Fruit fly (Drosophila melanogaster) whole organism, wandering third instar larva: ENCODE results near the gene Nf1.

Source experiments
- Abd-B ChIP-seq: fragments of >200 bp; optimal IDR thresholded peaks from 2 replicates; lab custom pipeline; 2017; ENCODE audit warnings: missing biosample characterization, missing genetic modification characterization
- CG9705 ChIP-seq: fragments of 200-800 bp; sonication (Bioruptor generic); optimal IDR thresholded peaks from 2 replicates; lab custom pipeline; 2018; ENCODE audit warnings: missing biosample characterization, mild to moderate bottlenecking, missing genetic modification characterization
- CrebA ChIP-seq: fragments of 200-800 bp; sonication (Bioruptor generic); optimal IDR thresholded peaks from 2 replicates; lab custom pipeline; 2016; ENCODE audit warnings: missing biosample characterization, mild to moderate bottlenecking, missing genetic modification characterization, borderline replicate concordance
- Dfd ChIP-seq: fragments of >200 bp; optimal IDR thresholded peaks from 2 replicates; lab custom pipeline; 2017; ENCODE audit warnings: missing biosample characterization, missing genetic modification characterization
- Dif ChIP-seq: fragments of 200-275, 200-300 bp; sonication (Bioruptor generic); optimal IDR thresholded peaks from 2 replicates; lab custom pipeline; 2018; ENCODE audit warnings: missing biosample characterization, missing genetic modification characterization; ENCODE audit not compliant: partially characterized antibody
- GATAd ChIP-seq: sonication (Bioruptor generic); optimal IDR thresholded peaks from 2 replicates; lab custom pipeline; 2016; ENCODE audit warnings: missing biosample characterization, missing genetic modification characterization
- Hnf4 ChIP-seq: fragments of 200-800 bp; sonication (Bioruptor generic); optimal IDR thresholded peaks from 2 replicates; lab custom pipeline; 2016; ENCODE audit warnings: missing biosample characterization, mild to moderate bottlenecking, missing genetic modification characterization
- Hr83 ChIP-seq: fragments of 200-300 bp; sonication (Bioruptor generic); optimal IDR thresholded peaks from 2 replicates; lab custom pipeline; 2016; ENCODE audit warnings: missing biosample characterization, mild to moderate bottlenecking, missing genetic modification characterization, moderate library complexity; ENCODE audit not compliant: poor library complexity, severe bottlenecking
- Myc ChIP-seq: fragments of >200 bp; optimal IDR thresholded peaks from 2 replicates; lab custom pipeline; 2017
- N ChIP-seq: fragments of >200 bp; optimal IDR thresholded peaks from 2 replicates; lab custom pipeline; 2018; ENCODE audit warnings: missing biosample characterization, missing external identifiers, missing genetic modification characterization
- OdsH ChIP-seq: fragments of 200-800 bp; sonication (Bioruptor generic); optimal IDR thresholded peaks from 2 replicates; lab custom pipeline; 2016; ENCODE audit warnings: missing biosample characterization, mild to moderate bottlenecking, missing genetic modification characterization
- Sp1 ChIP-seq: fragments of 200-800 bp; sonication (Bioruptor generic); optimal IDR thresholded peaks from 3 replicates; lab custom pipeline; 2019; ENCODE audit warnings: missing biosample characterization, mild to moderate bottlenecking, missing genetic modification characterization, moderate library complexity
- br ChIP-seq: fragments of 200-800 bp; sonication (Bioruptor generic); optimal IDR thresholded peaks from 2 replicates; lab custom pipeline; 2016; ENCODE audit warnings: missing biosample characterization, missing genetic modification characterization
- brk ChIP-seq: fragments of 200-800 bp; sonication (Bioruptor generic); optimal IDR thresholded peaks from 2 replicates; lab custom pipeline; 2016; ENCODE audit warnings: missing biosample characterization, mild to moderate bottlenecking, missing genetic modification characterization
- dmrt93B ChIP-seq: fragments of 200-800 bp; sonication (Bioruptor generic); optimal IDR thresholded peaks from 2 replicates; lab custom pipeline; 2018; ENCODE audit warnings: missing biosample characterization, mild to moderate bottlenecking, missing genetic modification characterization
- fru ChIP-seq: fragments of 200-800 bp; sonication (Bioruptor generic); optimal IDR thresholded peaks from 3 replicates; lab custom pipeline; 2016; ENCODE audit warnings: missing biosample characterization, mild to moderate bottlenecking, missing genetic modification characterization
- jim ChIP-seq: fragments of 175-275, 200-325 bp; sonication (Bioruptor generic); optimal IDR thresholded peaks from 2 replicates; lab custom pipeline; 2016; ENCODE audit warnings: missing biosample characterization, mild to moderate bottlenecking, missing genetic modification characterization
- psq ChIP-seq: fragments of 200-800 bp; sonication (Bioruptor generic); optimal IDR thresholded peaks from 3 replicates; lab custom pipeline; 2017; ENCODE audit warnings: missing biosample characterization, mild to moderate bottlenecking, missing genetic modification characterization, moderate library complexity
- rgr ChIP-seq: fragments of 200-800 bp; sonication (Bioruptor generic); optimal IDR thresholded peaks from 3 replicates; lab custom pipeline; 2016; ENCODE audit warnings: missing biosample characterization, mild to moderate bottlenecking, missing genetic modification characterization
- sage ChIP-seq: fragments of 200-800 bp; sonication (Bioruptor generic); optimal IDR thresholded peaks from 2 replicates; lab custom pipeline; 2016; ENCODE audit warnings: missing biosample characterization, mild to moderate bottlenecking, missing genetic modification characterization
- sv ChIP-seq: fragments of 200-800 bp; sonication (Bioruptor generic); optimal IDR thresholded peaks from 3 replicates; lab custom pipeline; 2016; ENCODE audit warnings: missing biosample characterization, missing genetic modification characterization
- tai ChIP-seq: sonication (Bioruptor generic); optimal IDR thresholded peaks from 2 replicates; lab custom pipeline; 2016; ENCODE audit warnings: missing biosample characterization, missing genetic modification characterization

Nf1 gene

DNA sequence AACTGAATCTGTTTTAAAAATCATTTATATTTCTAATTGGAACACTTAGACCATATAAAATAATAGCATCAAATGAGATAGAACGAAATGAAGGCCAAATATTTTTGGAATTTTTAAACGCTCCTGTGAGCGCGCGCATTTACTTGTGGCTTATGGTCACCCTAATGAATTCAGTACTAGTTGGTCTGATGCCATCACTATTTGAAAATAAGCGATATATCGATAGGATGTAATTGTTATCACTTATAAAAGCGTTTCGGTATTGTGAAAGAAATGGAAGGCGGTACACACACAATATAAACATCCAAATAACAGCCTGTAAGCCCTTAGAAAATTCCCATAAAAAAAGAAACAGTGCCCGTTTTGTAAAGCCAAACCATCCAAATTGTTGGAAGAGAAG lies at the start of gene Nf1:
Gene Nf1 (plus strand): TSS at position 280 of the 400 bp plus-strand sequence.
- TF ChIP-seq Hr83 (GFP tag; lab: Kevin White, UChicago) (peak; percentile 68), CG9705 (GFP tag; lab: Kevin White, UChicago) (no peak)
- TF ChIP-seq, all 38 proteins: peak for 1

DNA sequence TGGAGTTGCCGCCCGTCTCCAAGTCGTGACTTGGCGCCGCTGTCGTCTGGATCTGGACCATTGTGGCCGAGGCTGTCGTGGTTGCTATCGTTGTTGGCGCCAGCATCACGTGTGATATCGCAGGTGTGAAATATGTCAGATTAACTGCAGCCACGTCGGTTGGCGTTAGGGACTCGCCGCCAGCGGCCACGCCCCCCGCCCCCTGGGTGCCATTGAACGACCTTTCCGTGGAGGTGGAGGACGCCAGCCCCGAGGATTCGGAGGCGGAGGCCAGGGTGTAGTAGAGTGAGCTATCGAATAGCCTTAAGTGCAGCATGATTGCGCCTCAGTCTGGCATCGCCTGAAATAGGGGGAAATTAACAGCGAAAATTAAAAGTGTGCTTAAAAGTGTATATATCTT lies 41.5 kb upstream of the Nf1 start:
- TF ChIP-seq Dfd = peak; percentile 54
- TF ChIP-seq Hnf4 (GFP tag; lab: Kevin White, UChicago) = no peak

DNA sequence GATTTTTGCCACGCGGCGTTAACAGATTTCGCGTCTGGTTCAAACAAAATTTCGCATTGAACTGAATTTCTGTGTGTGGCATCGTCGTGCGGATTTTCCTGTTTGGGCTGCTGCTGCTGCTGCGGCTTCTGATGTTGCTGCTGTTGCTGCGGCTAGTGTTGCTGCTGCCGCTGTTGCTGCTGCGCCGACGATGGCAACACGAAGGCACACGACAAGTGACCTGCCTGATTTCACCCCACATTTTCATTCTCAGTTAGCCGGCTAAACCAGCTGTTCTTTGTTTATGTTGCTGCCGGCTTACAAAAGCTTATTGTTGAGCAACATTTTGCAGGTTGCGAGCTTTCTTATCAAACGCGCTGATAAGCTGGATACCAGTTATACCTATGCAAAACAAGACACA lies 26.7 kb upstream of the Nf1 start, which contains the start of gene CCAP-R:
Gene CCAP-R (minus strand): TSS at position 179 of the 400 bp plus-strand sequence.
- TF ChIP-seq br (GFP tag; lab: Kevin White, UChicago) (no peak), Dfd (peak; percentile 81)

DNA sequence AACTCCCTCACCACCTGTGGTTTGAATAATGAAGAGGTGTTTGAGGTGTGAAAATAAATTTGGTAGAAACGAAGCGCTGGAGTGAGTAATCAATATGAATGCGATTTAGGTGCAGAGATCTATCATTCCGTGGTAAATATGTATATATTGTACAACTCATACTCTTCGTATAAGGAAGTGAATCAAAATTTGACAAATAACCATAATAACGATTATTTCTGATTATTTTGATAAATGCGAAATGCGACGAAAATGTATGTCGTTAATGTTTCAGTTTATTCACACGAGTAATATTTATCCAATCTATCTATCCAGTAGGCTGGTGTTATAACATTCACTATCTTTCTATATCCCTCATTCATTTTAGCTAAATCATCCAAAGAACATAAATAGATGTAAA lies 23.8 kb upstream of the Nf1 start, which contains the start of gene CG14540:
Gene CG14540 (plus strand): TSS at position 301 of the 400 bp plus-strand sequence.
- TF ChIP-seq Dfd (no peak), OdsH (GFP tag; lab: Kevin White, UChicago) (no peak), N (GFP tag; lab: Kevin White, UChicago) (no peak), dmrt93B (no peak), Sp1 (GFP tag; lab: Kevin White, UChicago) (no peak), sage (GFP tag; lab: Kevin White, UChicago) (no peak), Abd-B (GFP tag; lab: Kevin White, UChicago) (no peak), CrebA (no peak), CG9705 (GFP tag; lab: Kevin White, UChicago) (no peak), jim (GFP tag; lab: Kevin White, UChicago) (no peak)

DNA sequence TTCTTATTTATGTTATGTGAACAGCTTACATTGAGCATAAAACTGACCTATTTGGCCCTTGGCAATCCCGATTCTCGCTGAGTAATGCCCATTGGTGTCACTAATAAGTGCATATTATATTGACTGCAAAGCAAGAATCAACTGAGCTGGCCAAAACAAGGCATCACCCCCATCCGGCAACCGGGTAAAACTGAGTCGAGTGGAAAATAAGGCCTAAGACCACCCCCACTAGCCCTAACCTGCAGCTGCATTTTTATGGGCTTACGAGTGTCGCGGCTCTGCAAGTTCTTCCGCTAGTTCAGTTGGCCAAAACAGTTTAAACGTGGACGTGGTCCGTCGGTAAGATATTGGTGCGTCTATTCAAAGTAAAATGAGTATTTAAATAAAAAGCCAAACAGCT lies 21.1 kb upstream of the Nf1 start, which contains the start of gene boss:
Gene boss (plus strand): TSS at position 301 of the 400 bp plus-strand sequence.
- no peak for TF ChIP-seq CrebA
- no peak for TF ChIP-seq fru (GFP tag; lab: Kevin White, UChicago)
- TF ChIP-seq Dfd = no peak
- TF ChIP-seq brk = no peak

DNA sequence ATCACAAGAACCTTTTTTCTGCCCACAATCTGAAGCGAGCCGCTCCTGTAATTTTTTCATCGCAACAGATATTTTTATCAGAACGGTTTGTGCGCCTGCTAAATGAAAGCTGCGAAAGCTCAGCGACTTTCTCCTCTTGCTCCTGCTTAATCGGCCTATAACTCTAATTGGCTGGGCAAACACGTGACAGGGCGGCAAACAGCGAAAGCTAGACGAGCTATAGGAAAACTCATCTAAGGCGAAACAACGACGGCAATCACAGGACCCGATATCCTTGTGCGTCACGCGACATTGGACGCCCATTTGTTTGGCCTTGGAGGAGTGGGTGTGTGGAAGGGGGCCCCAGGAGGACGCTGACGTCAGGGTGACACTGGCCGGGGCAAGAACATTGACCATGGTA lies 15.9 kb upstream of the Nf1 start:
- TF ChIP-seq dmrt93B (no peak), N (GFP tag; lab: Kevin White, UChicago) (no peak), brk (no peak), OdsH (GFP tag; lab: Kevin White, UChicago) (no peak), Myc (lab: Kevin White, UChicago) (no peak), Abd-B (GFP tag; lab: Kevin White, UChicago) (no peak), CG9705 (GFP tag; lab: Kevin White, UChicago) (no peak), Hr83 (GFP tag; lab: Kevin White, UChicago) (no peak), Dif (no peak), tai (no peak), br (GFP tag; lab: Kevin White, UChicago) (no peak)
- TF ChIP-seq, all 38 proteins: peak for 0

DNA sequence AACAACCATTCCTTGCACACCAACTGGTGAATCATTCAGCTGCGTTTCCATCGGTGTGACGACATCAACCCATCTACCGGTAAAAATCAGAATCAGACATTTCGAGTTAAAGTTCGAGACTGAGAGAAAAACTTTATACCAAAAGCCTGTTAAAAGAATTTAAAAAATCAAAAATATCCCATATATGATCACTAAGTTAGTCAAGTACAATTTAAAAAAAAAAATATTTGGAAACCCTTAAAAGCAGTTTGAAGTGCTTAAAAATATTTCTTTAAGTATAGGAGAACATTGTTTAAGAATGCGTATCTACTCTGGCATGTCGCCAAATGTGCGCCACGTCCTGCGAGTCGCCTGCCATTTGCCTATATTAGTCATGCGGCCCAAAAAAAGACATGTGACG lies 14.3 kb upstream of the Nf1 start:
- no peak for TF ChIP-seq rgr (GFP tag; lab: Kevin White, UChicago)
- TF ChIP-seq Hr83 (GFP tag; lab: Kevin White, UChicago) = no peak
- no peak for TF ChIP-seq N (GFP tag; lab: Kevin White, UChicago)
- no peak for TF ChIP-seq GATAd
- no peak for TF ChIP-seq CrebA
- no peak for TF ChIP-seq psq (GFP tag; lab: Kevin White, UChicago)

DNA sequence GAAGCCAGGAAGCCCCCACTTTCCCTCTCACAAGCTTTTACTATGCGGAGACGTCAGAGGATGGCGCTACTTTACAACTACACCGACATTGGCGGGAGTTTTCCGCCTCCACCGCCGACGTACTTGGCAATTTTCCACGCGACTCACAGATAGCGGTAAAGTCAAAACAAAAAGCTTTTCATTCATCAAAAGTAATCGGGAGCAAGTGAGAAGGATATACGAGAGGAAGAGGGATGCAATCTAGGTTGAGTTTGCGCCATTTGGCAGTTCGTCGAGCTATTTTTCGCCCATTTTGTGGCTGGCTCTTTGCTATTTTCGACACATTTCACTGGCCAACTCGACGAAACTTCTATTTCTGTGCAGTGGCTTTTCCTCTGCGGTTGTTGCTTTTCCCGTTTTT lies 13.9 kb upstream of the Nf1 start:
- TF ChIP-seq dmrt93B (no peak), sv (GFP tag; lab: Kevin White, UChicago) (no peak), tai (no peak)

DNA sequence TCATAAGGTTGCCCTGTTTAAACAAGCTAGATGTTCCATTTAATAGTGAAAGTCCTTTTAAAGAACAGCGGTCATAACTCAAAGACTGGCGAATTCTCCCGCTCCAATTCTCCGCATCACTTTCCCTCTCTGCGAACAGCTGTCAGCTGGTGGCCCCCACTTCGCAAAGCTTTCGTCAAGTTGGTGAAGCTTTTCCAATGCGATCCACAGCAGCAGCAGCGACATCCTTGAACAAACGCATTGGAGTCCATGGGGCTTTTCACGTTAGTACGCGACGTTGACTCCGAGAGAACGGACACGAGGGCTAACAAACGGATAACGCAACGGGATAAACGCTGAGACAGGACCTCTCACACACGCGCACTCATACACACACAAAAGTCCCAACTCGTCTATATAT lies 13.0 kb upstream of the Nf1 start, which contains the start of gene fid:
Gene fid (plus strand): TSS at position 301 of the 400 bp plus-strand sequence.
- no peak for TF ChIP-seq Sp1 (GFP tag; lab: Kevin White, UChicago)
- no peak for TF ChIP-seq CG9705 (GFP tag; lab: Kevin White, UChicago)
- no peak for TF ChIP-seq dmrt93B
- TF ChIP-seq, all 38 proteins: peak for 0
